Worm (Caenorhabditis elegans) whole organism, L3 larva: Measurements from ENCODE around the gene R151.8.

Experiments
- R02D3.7 ChIP-seq: fragments of 150-350 bp; optimal IDR thresholded peaks from 2 replicates; lab custom pipeline; 2014; ENCODE audit warnings: missing biosample characterization, missing genetic modification characterization
- ZK546.5 ChIP-seq: sonication (generic microtip); optimal IDR thresholded peaks from 2 replicates; lab custom pipeline; 2017; ENCODE audit warnings: missing biosample characterization, missing genetic modification characterization
- ama-1 ChIP-seq: fragments of 150-350 bp; optimal IDR thresholded peaks from 2 replicates; lab custom pipeline; 2018
- ceh-28 ChIP-seq: fragments of 150-350 bp; optimal IDR thresholded peaks from 2 replicates; lab custom pipeline; 2014; ENCODE audit warnings: missing biosample characterization, missing genetic modification reagents, missing genetic modification characterization
- ceh-82 ChIP-seq: fragments of 150-350 bp; optimal IDR thresholded peaks from 2 replicates; lab custom pipeline; 2014; ENCODE audit warnings: missing biosample characterization, missing genetic modification characterization
- ceh-9 ChIP-seq: sonication (generic microtip); optimal IDR thresholded peaks from 2 replicates; lab custom pipeline; 2018; ENCODE audit warnings: missing biosample characterization, missing genetic modification characterization
- daf-12 ChIP-seq: fragments of 150-350 bp; optimal IDR thresholded peaks from 2 replicates; lab custom pipeline; 2014; ENCODE audit warnings: missing biosample characterization, missing genetic modification reagents, missing genetic modification characterization
- egl-27 ChIP-seq: sonication (generic microtip); optimal IDR thresholded peaks from 4 replicates; lab custom pipeline; 2017; ENCODE audit warnings: missing biosample characterization, missing genetic modification reagents, missing genetic modification characterization
- egl-5 ChIP-seq: fragments of 150-350 bp; optimal IDR thresholded peaks from 2 replicates; lab custom pipeline; 2017; ENCODE audit warnings: missing biosample characterization, missing genetic modification reagents, missing genetic modification characterization, inconsistent platforms
- elt-1 ChIP-seq: fragments of 150-350 bp; optimal IDR thresholded peaks from 2 replicates; lab custom pipeline; 2014; ENCODE audit warnings: missing biosample characterization, missing genetic modification characterization
- elt-2 ChIP-seq: sonication (generic microtip); optimal IDR thresholded peaks from 2 replicates; lab custom pipeline; 2016; ENCODE audit warnings: missing genetic modification reagents, mild to moderate bottlenecking, missing genetic modification characterization, missing compliant biosample characterization
- eor-1 ChIP-seq, 2 experiments: fragments of 150-350 bp; optimal IDR thresholded peaks; 2 replicates each; lab custom pipeline; 2014 to 2018; ENCODE audit warnings: missing biosample characterization in 2 of 2, missing genetic modification characterization in 2 of 2
- fkh-10 ChIP-seq: sonication (generic microtip); optimal IDR thresholded peaks from 2 replicates; lab custom pipeline; 2017; ENCODE audit warnings: missing biosample characterization, missing genetic modification reagents, missing genetic modification characterization
- fkh-2 ChIP-seq: fragments of 150-350 bp; optimal IDR thresholded peaks from 2 replicates; lab custom pipeline; 2014; ENCODE audit warnings: missing biosample characterization, missing genetic modification reagents, missing genetic modification characterization
- fos-1 ChIP-seq: fragments of 150-350 bp; optimal IDR thresholded peaks from 2 replicates; lab custom pipeline; 2014; ENCODE audit warnings: missing biosample characterization, missing genetic modification characterization
- hmg-11 ChIP-seq: sonication (generic microtip); optimal IDR thresholded peaks from 2 replicates; lab custom pipeline; 2016; ENCODE audit warnings: missing genetic modification characterization, missing compliant biosample characterization
- jun-1 ChIP-seq: fragments of 150-350 bp; optimal IDR thresholded peaks from 2 replicates; lab custom pipeline; 2014; ENCODE audit warnings: missing biosample characterization, missing genetic modification reagents, missing genetic modification characterization
- lin-15B ChIP-seq: fragments of 150-350 bp; optimal IDR thresholded peaks from 2 replicates; lab custom pipeline; 2014; ENCODE audit warnings: missing biosample characterization, missing genetic modification characterization
- lin-39 ChIP-seq: fragments of 150-350 bp; optimal IDR thresholded peaks from 2 replicates; lab custom pipeline; 2018; ENCODE audit warnings: missing biosample characterization, missing genetic modification reagents, missing genetic modification characterization
- lsy-12 ChIP-seq: sonication (generic microtip); optimal IDR thresholded peaks from 2 replicates; lab custom pipeline; 2016; ENCODE audit warnings: mild to moderate bottlenecking, missing genetic modification characterization, missing compliant biosample characterization
- mml-1 ChIP-seq: fragments of 150-350 bp; sonication (generic microtip); optimal IDR thresholded peaks from 3 replicates; lab custom pipeline; 2014; ENCODE audit warnings: missing biosample characterization, missing genetic modification characterization
- nfya-1 ChIP-seq: sonication (generic microtip); optimal IDR thresholded peaks from 2 replicates; lab custom pipeline; 2017; ENCODE audit warnings: missing genetic modification characterization, mild to moderate bottlenecking, missing compliant biosample characterization, antibody characterized with exemption, moderate library complexity; ENCODE audit not compliant: insufficient read depth
- nhr-11 ChIP-seq: fragments of 150-350 bp; optimal IDR thresholded peaks from 2 replicates; lab custom pipeline; 2014; ENCODE audit warnings: missing biosample characterization, missing genetic modification characterization
- nhr-12 ChIP-seq: fragments of 150-350 bp; optimal IDR thresholded peaks from 2 replicates; lab custom pipeline; 2014; ENCODE audit warnings: missing biosample characterization, missing genetic modification characterization
- nhr-23 ChIP-seq: fragments of 150-350 bp; optimal IDR thresholded peaks from 2 replicates; lab custom pipeline; 2014; ENCODE audit warnings: missing biosample characterization, missing genetic modification reagents, missing genetic modification characterization
- nhr-237 ChIP-seq: fragments of 150-350 bp; optimal IDR thresholded peaks from 2 replicates; lab custom pipeline; 2014; ENCODE audit warnings: missing biosample characterization, missing genetic modification characterization
- nhr-25 ChIP-seq: sonication (generic microtip); optimal IDR thresholded peaks from 2 replicates; lab custom pipeline; 2017; ENCODE audit warnings: missing biosample characterization, missing genetic modification characterization
- nhr-28 ChIP-seq: fragments of 150-350 bp; optimal IDR thresholded peaks from 2 replicates; lab custom pipeline; 2014; ENCODE audit warnings: missing biosample characterization, missing genetic modification characterization
- nhr-43 ChIP-seq: sonication (generic microtip); optimal IDR thresholded peaks from 2 replicates; lab custom pipeline; 2016; ENCODE audit warnings: mild to moderate bottlenecking, missing genetic modification characterization, missing compliant biosample characterization; ENCODE audit not compliant: poor library complexity, severe bottlenecking
- nhr-67 ChIP-seq: fragments of 150-350 bp; optimal IDR thresholded peaks from 2 replicates; lab custom pipeline; 2014; ENCODE audit warnings: missing biosample characterization, missing genetic modification characterization
- nhr-76 ChIP-seq: fragments of 150-350 bp; sonication (generic microtip); optimal IDR thresholded peaks from 5 replicates; lab custom pipeline; 2014; ENCODE audit warnings: missing biosample characterization, missing genetic modification characterization
- nhr-77 ChIP-seq: fragments of 150-350 bp; optimal IDR thresholded peaks from 2 replicates; lab custom pipeline; 2014; ENCODE audit warnings: missing biosample characterization, missing genetic modification characterization
- pha-4 ChIP-seq: fragments of 150-350 bp; optimal IDR thresholded peaks from 2 replicates; lab custom pipeline; 2014; ENCODE audit warnings: missing biosample characterization, missing genetic modification reagents, missing genetic modification characterization
- pqm-1 ChIP-seq: fragments of 150-350 bp; optimal IDR thresholded peaks from 2 replicates; lab custom pipeline; 2017; ENCODE audit warnings: missing biosample characterization, missing genetic modification characterization, inconsistent platforms
- sea-2 ChIP-seq: fragments of 150-350 bp; sonication (generic microtip); optimal IDR thresholded peaks from 4 replicates; lab custom pipeline; 2014; ENCODE audit warnings: missing biosample characterization, missing genetic modification reagents, missing genetic modification characterization
- skn-1 ChIP-seq: fragments of 150-350 bp; optimal IDR thresholded peaks from 2 replicates; lab custom pipeline; 2014; ENCODE audit warnings: missing biosample characterization, missing genetic modification characterization
- snpc-4 ChIP-seq: fragments of 150-350 bp; optimal IDR thresholded peaks from 2 replicates; lab custom pipeline; 2014; ENCODE audit warnings: missing biosample characterization, missing genetic modification characterization
- tbx-2 ChIP-seq: sonication (generic microtip); optimal IDR thresholded peaks from 2 replicates; lab custom pipeline; 2016; ENCODE audit warnings: mild to moderate bottlenecking, missing genetic modification characterization, missing compliant biosample characterization
- unc-39 ChIP-seq: sonication (generic microtip); optimal IDR thresholded peaks from 4 replicates; lab custom pipeline; 2017; ENCODE audit warnings: missing biosample characterization, missing genetic modification characterization
- unc-62 ChIP-seq: fragments of 150-350 bp; sonication (generic microtip); optimal IDR thresholded peaks from 4 replicates; lab custom pipeline; 2014; ENCODE audit warnings: missing biosample characterization, missing genetic modification reagents, missing genetic modification characterization
- zag-1 ChIP-seq: fragments of 150-350 bp; optimal IDR thresholded peaks from 2 replicates; lab custom pipeline; 2014; ENCODE audit warnings: missing biosample characterization, missing genetic modification characterization
- ztf-4 ChIP-seq: fragments of 150-350 bp; optimal IDR thresholded peaks from 2 replicates; lab custom pipeline; 2014; ENCODE audit warnings: missing biosample characterization, missing genetic modification characterization

Gene R151.8

ce11 chrIII:7184022-7184421 lies 45.6 kb downstream of the R151.8 start, which contains the start of gene yju-2 (continued):
- no peak for TF ChIP-seq egl-5 (tag; lab: Kevin White, UChicago)
- TF ChIP-seq unc-39 (tag; lab: Kevin White, UChicago): no peak
- no peak for TF ChIP-seq ceh-82 (tag; lab: Kevin White, UChicago)
- TF ChIP-seq lin-15B (tag; lab: Kevin White, UChicago): peak; percentile 84
- peak; percentile 24 for TF ChIP-seq elt-2 (tag; lab: Kevin White, UChicago)
- peak; percentile 37 for TF ChIP-seq hmg-11 (tag; lab: Kevin White, UChicago)
- TF ChIP-seq nhr-12 (tag; lab: Kevin White, UChicago): no peak
- TF ChIP-seq ZK546.5: no peak
- TF ChIP-seq fos-1: no peak
- no peak for TF ChIP-seq zag-1
- TF ChIP-seq fkh-2 (tag; lab: Kevin White, UChicago): no peak
- TF ChIP-seq nhr-25 (tag; lab: Kevin White, UChicago): peak; percentile 63
- TF ChIP-seq nhr-23: peak; percentile 70
- TF ChIP-seq lsy-12 (tag; lab: Kevin White, UChicago): no peak
- TF ChIP-seq tbx-2 (tag; lab: Kevin White, UChicago): no peak
- no peak for TF ChIP-seq nhr-67 (tag; lab: Kevin White, UChicago)

- TF ChIP-seq nfya-1 (tag; lab: Kevin White, UChicago) (peak; percentile 48), hmg-11 (tag; lab: Kevin White, UChicago) (peak; percentile 63), nhr-76 (no peak), nhr-11 (tag; lab: Kevin White, UChicago) (no peak), lin-15B (tag; lab: Kevin White, UChicago) (peak; percentile 66), lin-39 (tag; lab: Kevin White, UChicago) (peak; percentile 53), fos-1 (no peak), nhr-28 (tag; lab: Kevin White, UChicago) (no peak), snpc-4 (tag; lab: Kevin White, UChicago) (peak; percentile 42), pqm-1 (peak; percentile 32), pha-4 (tag; lab: Kevin White, UChicago) (peak; percentile 60), elt-2 (tag; lab: Kevin White, UChicago) (peak; percentile 7)
- TF ChIP-seq, all 47 proteins: peak for 8
Observed at ce11 chrIII:7181822-7182221, 47.8 kb downstream of the R151.8 start, which contains the start of gene epg-4. Gene epg-4, plus strand, starts transcription at chrIII:7182167.

- TF ChIP-seq ceh-28 (no peak), eor-1 (tag; optimal IDR thresholded peaks at IDR 0.05; lab: Kevin White, UChicago) (no peak), ama-1 (lab: Kevin White, UChicago) (peak; percentile 66)
Observed at ce11 chrIII:7180613-7181012, 49.0 kb downstream of the R151.8 start, which contains the start of gene ndab-2. Gene ndab-2, plus strand, starts transcription at chrIII:7180752.

- TF ChIP-seq nhr-11 (tag; lab: Kevin White, UChicago) (peak; percentile 61), jun-1 (peak; percentile 72), daf-12 (tag; lab: Kevin White, UChicago) (no peak), ceh-9 (tag; lab: Kevin White, UChicago) (no peak), nhr-67 (tag; lab: Kevin White, UChicago) (no peak), fkh-10 (GFP tag; lab: Kevin White, UChicago) (peak; percentile 61), skn-1 (peak; percentile 90), unc-62 (GFP tag; lab: Kevin White, UChicago) (no peak), ama-1 (lab: Kevin White, UChicago) (peak; percentile 85), nhr-237 (tag; lab: Kevin White, UChicago) (no peak), lin-15B (tag; lab: Kevin White, UChicago) (peak; percentile 96), sea-2 (GFP tag; lab: Kevin White, UChicago) (no peak), tbx-2 (tag; lab: Kevin White, UChicago) (peak; percentile 30), pha-4 (tag; lab: Kevin White, UChicago) (peak; percentile 96), snpc-4 (tag; lab: Kevin White, UChicago) (peak; percentile 65), elt-1 (tag; lab: Kevin White, UChicago) (peak; percentile 33), zag-1 (no peak), nhr-43 (tag; lab: Kevin White, UChicago) (peak; percentile 68), nhr-25 (tag; lab: Kevin White, UChicago) (peak; percentile 95), lin-39 (tag; lab: Kevin White, UChicago) (peak; percentile 93), nhr-76 (peak; percentile 8), elt-2 (tag; lab: Kevin White, UChicago) (peak; percentile 61), ceh-28 (peak; percentile 40), mml-1 (tag; lab: Kevin White, UChicago) (no peak), nhr-77 (no peak), egl-5 (tag; lab: Kevin White, UChicago) (peak; percentile 78), nhr-23 (peak; percentile 94), lsy-12 (tag; lab: Kevin White, UChicago) (peak; percentile 91), nfya-1 (tag; lab: Kevin White, UChicago) (peak; percentile 96), unc-39 (tag; lab: Kevin White, UChicago) (no peak), ZK546.5 (peak; percentile 74), pqm-1 (peak; percentile 78), ztf-4 (peak; percentile 62), R02D3.7 (tag; lab: Kevin White, UChicago) (peak; percentile 84), egl-27 (tag; lab: Kevin White, UChicago) (peak; percentile 81)
Observed at ce11 chrIII:7179538-7180301, 49.9 kb downstream of the R151.8 start, which contains the start of the genes rps-14 and rpl-36. Gene rps-14, minus strand, starts transcription at chrIII:7179588. Gene rpl-36, plus strand, starts transcription at chrIII:7180251.
